Fruit fly (Drosophila melanogaster) whole organism, larva: Measurements from ENCODE around the gene CG12316.

ENCODE experiments used
- noc ChIP-seq: fragments of 200-800 bp; sonication (Bioruptor generic); optimal IDR thresholded peaks from 3 replicates; lab custom pipeline; 2019; ENCODE audit warnings: missing biosample characterization, mild to moderate bottlenecking, missing genetic modification characterization, moderate library complexity

Gene CG12316

DNA sequence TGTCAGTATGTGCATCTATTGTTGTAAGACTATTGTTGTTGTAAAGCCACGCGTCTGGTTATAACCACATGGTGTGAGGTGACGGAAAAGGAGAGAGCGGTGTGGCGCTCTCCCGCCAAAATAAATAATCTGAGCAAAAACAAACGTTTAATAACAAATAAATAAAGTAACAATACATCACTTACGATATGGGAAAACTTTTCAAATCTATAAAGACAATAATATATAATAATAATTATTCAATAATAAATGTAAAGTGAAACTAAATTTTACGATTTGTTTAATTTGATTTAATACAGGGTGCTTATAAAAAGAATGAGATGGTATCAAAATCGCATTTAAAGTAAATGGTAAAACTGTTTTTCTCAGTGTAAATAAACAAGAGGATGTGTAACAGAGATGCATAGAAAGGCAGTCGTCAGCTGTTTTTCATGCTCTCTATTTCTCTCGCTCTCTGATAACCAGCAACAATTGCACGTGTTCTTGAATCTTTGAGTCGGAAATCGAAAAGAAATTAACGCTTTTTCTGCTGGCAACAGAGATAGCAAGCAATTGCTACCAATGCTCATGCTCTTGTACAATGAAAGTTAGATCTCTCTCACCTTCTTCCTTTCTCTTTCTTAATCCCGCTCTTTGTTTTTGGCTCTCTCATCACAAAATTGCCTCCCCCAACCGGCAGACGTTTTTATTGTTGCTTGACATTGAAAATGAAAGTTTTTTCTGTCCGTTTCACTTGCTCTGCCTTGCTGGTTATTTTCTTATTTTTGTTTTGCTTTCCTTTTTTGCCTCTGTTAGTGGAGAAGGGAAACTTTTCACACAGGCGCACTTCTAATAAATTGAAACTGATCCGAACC lies 37.8 kb downstream of the CG12316 start:
- peak; percentile 69 for TF ChIP-seq noc (tag; lab: Kevin White, UChicago)

DNA sequence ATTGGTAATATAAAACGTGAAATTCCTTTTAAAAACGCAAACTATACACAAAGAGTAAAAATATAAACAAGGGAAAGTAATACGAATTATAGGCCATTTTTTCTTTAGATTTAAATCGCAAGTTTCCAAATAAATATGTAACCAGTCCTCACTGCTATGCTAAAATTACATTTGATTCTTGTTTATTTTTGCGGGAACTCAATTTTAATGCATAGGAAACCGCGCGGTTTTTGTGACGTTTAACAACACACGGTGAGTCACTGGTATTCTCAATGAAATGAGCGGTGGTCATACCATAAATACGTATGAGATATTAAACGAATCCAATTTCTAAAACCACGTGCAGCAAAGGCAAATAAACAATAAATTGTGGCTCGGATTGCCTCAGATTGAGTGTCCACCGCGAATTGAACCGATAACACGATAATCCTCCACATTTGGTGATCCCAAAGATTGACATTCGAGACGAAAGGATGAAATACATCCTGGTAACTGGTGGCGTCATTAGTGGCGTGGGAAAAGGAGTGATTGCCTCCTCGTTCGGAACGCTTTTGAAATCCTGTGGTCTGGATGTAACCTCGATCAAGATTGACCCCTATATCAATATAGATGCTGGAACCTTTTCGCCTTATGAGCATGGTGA lies 38.7 kb downstream of the CG12316 start, which contains the start of gene Ctps:
Gene Ctps (plus strand): TSS at position 37 of the 643 bp plus-strand sequence.
- no peak for TF ChIP-seq noc (tag; lab: Kevin White, UChicago)

DNA sequence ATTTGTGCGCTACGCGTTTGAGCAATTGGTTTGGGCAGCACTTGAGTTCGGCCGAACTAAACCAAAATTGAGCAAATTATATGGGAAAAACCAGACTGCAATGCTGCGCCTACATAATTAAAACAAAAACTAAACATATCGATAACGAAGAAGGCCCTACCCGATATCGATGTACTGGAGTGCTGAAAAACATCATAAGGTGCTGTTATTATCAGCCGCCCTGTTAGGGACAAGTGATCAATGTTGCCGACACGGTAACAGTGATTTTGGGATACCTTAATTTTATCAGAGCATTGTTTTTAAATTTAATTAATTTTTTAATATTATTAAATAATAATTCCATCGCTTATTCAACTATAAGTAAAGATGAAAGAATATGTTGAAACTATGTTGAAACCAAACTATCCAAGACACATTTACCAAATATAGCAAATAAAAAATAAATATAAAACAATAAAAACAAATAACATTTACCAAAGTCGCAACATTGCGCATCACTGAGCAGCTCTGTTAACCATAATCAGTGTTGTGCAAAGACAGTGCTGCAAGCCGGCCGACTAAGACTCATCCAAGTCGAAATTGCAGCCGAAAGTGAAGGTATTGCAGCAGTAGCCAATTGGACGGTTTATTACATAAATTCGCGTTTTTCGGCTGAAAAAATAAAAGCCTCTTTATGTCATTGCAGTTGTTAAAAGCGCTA lies 42.0 kb downstream of the CG12316 start, which contains the start of the genes sstn, Plp and GlyRS:
Gene sstn (minus strand): TSS at position 131 of the 700 bp plus-strand sequence.
Gene Plp (minus strand): TSS at position 136 of the 700 bp plus-strand sequence.
Gene GlyRS (plus strand): TSS at position 554 of the 700 bp plus-strand sequence.
- peak; percentile 58 for TF ChIP-seq noc (tag; lab: Kevin White, UChicago)

DNA sequence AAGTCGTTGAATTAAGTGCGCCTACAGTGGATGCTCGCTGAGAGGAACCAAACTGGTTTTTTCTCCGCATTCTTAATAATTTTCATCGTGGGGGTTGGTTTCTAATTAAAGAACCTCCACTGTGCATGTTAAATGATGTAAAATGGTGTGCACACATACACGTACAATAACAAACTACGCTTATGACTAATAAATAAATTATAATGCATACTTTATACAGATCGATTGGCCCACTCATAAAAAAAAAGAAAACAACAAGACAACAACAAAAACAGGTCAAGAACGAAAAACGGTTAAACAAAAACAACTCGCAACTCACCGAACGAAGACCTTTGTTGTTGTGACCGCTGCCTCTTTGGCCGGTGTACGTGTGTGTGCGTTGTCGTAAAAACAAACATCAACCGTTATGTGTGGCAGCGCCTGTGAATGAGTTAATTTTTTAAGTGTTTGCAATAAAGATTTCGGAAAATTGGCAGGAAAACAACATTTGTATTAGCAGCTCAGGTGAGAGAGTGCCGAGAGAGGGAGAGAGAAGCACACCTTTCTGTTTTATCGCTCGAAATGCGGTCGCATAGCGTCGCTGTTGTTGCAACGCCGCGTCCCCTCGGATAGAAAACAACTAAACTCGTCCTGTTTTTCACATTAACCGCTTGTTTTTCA lies 42.7 kb downstream of the CG12316 start:
- no peak for TF ChIP-seq noc (tag; lab: Kevin White, UChicago)

DNA sequence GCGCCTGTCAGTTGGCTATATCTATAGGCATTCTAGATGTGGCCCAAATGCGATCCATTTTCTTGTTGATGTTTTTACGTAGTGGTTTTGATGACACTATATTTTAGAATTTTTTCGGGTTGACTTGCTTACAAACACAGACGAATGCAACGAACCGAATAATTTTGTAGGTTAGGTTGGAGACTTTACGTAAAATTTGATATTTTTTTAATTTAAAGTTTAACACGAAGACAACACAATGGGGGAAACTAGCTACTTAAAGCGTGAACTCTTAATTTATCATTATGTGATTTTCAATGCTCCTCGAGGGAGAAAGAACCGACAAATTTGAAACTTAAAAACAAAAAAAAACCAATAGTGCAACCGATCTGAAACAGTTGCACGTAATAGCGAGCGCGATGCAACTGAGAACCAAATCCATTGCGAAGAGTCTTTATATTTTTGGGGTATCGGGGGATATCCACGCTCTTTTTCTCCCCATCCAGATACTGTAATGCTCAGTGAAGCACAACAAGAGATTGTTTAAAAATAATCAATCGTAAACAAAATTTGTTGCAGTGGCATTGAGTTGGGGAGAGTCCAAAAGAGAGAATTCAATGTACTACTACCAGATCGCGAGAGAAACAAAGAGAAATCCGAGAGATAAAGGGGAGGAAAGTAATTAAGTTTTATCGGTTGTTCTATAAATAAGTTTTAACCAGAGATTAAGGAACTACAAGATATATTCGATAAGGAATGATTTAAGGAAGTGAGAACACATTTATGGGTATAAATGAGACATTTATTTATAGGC lies 46.7 kb downstream of the CG12316 start:
- TF ChIP-seq noc (tag; lab: Kevin White, UChicago), result no peak

DNA sequence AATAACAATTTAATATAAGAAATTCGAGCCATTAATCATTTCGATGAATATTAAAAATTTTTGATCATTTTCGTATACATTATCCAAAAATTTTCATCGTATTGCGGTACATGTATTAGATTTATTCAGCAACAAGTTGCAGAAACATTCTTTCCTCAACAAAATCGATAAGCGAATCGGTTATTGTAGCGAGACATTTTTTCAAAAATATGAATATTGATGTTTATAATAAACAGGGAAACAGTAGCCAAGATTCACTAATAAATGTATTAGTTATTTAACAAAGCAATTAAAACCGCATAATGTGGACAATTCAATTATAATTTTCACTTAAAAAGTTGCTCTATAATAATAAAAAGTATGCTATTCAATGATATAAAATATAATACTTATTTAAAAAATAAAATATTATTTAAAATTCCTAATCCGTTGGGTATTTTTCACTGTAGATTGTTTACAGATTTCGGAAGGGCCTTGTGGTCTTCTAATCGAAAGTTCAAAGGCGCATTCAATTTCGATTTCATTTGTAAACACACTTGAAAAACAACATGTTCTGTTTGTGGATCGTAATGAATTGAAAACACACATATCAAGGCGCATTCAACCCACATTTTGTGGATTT lies 47.5 kb downstream of the CG12316 start:
- no peak for TF ChIP-seq noc (tag; lab: Kevin White, UChicago)

DNA sequence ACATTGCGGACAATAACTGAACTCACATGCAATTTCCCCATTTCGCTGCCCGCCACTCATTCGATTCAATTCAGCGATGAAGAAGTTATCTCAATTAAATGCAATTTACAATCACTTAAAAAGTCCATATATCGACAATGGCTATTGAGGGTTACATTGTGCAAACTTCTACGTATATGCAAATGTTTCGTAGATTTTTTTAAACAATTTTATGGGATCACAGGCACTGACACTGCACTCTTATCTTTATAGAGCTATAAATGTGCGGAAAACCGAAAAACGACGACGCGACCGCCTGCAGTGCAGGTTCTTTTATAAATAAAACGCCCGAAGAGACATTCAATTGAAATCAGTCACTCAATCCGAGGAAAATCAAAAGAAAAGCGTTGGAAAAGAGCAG lies 48.4 kb downstream of the CG12316 start:
- TF ChIP-seq noc (tag; lab: Kevin White, UChicago), result no peak

DNA sequence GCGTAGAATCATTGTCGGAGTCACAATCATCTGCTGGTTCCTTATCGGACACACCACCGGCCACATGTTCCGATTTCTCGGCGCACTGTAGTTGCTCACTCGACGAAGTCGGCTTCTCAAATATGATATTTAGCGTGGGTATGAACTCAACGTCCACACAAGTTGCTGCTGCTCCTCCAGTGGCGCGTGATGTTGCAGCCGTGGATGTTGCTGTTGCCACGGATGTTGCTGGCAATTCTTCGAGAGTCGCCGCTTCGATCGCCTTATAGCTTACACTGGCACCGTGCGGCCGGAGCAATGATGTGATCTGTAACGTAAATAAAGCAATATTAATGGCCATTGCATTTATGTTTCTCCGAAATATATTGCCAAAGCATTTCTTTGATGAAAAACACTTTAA lies 52.4 kb downstream of the CG12316 start:
- TF ChIP-seq noc (tag; lab: Kevin White, UChicago), result no peak
